Worm (Caenorhabditis elegans) whole organism, L4 larva: ENCODE results near the gene acs-18.

Experiments
- D1046.2 ChIP-seq: fragments of 200-800 bp; sonication (Bioruptor generic); IDR thresholded peaks from 2 replicates; pipeline ENCODE4 v1.3.6; 2022; ENCODE audit warnings: missing genetic modification characterization, missing compliant biosample characterization
- F26F4.8 ChIP-seq: fragments of 200-800 bp; sonication (Bioruptor generic); conservative IDR thresholded peaks from 2 replicates; pipeline ENCODE4 v1.3.6; 2022; ENCODE audit warnings: missing genetic modification characterization, missing compliant biosample characterization
- Y48G9A.11 ChIP-seq: fragments of 200-800 bp; sonication (Bioruptor generic); IDR thresholded peaks from 2 replicates; pipeline ENCODE4 v1.3.6; 2022; ENCODE audit warnings: missing genetic modification reagents, missing genetic modification characterization, missing compliant biosample characterization
- Y5F2A.4 ChIP-seq: fragments of 200-800 bp; sonication (Bioruptor generic); optimal IDR thresholded peaks from 2 replicates; lab custom pipeline; 2018; ENCODE audit warnings: mild to moderate bottlenecking, missing genetic modification characterization, missing compliant biosample characterization
- ZK337.2 ChIP-seq: fragments of 200-800 bp; sonication (Bioruptor generic); IDR thresholded peaks from 2 replicates; pipeline ENCODE4 v1.3.6; 2022; ENCODE audit warnings: missing genetic modification reagents, missing genetic modification characterization, missing compliant biosample characterization
- aha-1 ChIP-seq: fragments of 150-350 bp; peaks from one replicate; lab custom pipeline; 2014; ENCODE audit warnings: missing biosample characterization, missing genetic modification characterization
- ama-1 ChIP-seq: fragments of 150-350 bp; optimal IDR thresholded peaks from 2 replicates; lab custom pipeline; 2014; ENCODE audit warnings: inconsistent platforms, mixed read lengths
- ceh-20 ChIP-seq: fragments of 200-800 bp; sonication (Bioruptor generic); IDR thresholded peaks from 2 replicates; pipeline ENCODE4 v1.3.6; 2022; ENCODE audit warnings: missing genetic modification reagents, missing genetic modification characterization, missing compliant biosample characterization
- dmd-6 ChIP-seq: fragments of 200-800 bp; sonication (Bioruptor generic); IDR thresholded peaks from 2 replicates; pipeline ENCODE4 v1.3.6; 2022; ENCODE audit warnings: missing genetic modification reagents, missing genetic modification characterization, missing compliant biosample characterization
- dpl-1 ChIP-seq: fragments of 150-350 bp; optimal IDR thresholded peaks from 2 replicates; lab custom pipeline; 2014; ENCODE audit warnings: missing biosample characterization, missing genetic modification reagents, missing genetic modification characterization
- fkh-10 ChIP-seq: fragments of 150-350 bp; optimal IDR thresholded peaks from 2 replicates; lab custom pipeline; 2014; ENCODE audit warnings: missing biosample characterization, missing genetic modification reagents, missing genetic modification characterization
- hif-1 ChIP-seq, 2 experiments: sonication (generic microtip); optimal IDR thresholded peaks; 2 replicates each; lab custom pipeline; 2016 to 2017; ENCODE audit warnings: missing compliant biosample characterization in 2 of 2, missing genetic modification characterization in 2 of 2, missing genetic modification reagents in 2 of 2, missing genotype in 2 of 2, mild to moderate bottlenecking in 1 of 2
- hmg-1.1 ChIP-seq: fragments of 200-800 bp; sonication (Bioruptor generic); IDR thresholded peaks from 2 replicates; pipeline ENCODE4 v1.3.6; 2022; ENCODE audit warnings: missing genetic modification reagents, missing genetic modification characterization, missing compliant biosample characterization
- lim-7 ChIP-seq: fragments of 200-800 bp; sonication (Bioruptor generic); IDR thresholded peaks from 2 replicates; pipeline ENCODE4 v1.3.6; 2022; ENCODE audit warnings: missing genetic modification characterization, missing compliant biosample characterization
- lin-13 ChIP-seq: fragments of 150-350 bp; optimal IDR thresholded peaks from 2 replicates; lab custom pipeline; 2014; ENCODE audit warnings: missing biosample characterization, missing genetic modification reagents, missing genetic modification characterization
- lin-29 ChIP-seq: fragments of 200-800 bp; sonication (Bioruptor generic); IDR thresholded peaks from 2 replicates; pipeline ENCODE4 v1.3.6; 2022; ENCODE audit warnings: missing genetic modification reagents, missing genetic modification characterization, missing compliant biosample characterization
- lin-38 ChIP-seq: fragments of 200-800 bp; sonication (Bioruptor generic); IDR thresholded peaks from 2 replicates; pipeline ENCODE4 v1.3.6; 2022; ENCODE audit warnings: missing genetic modification reagents, missing genetic modification characterization, missing compliant biosample characterization
- madf-5 ChIP-seq, 2 experiments: fragments of 200-800 bp; sonication (Bioruptor generic); IDR thresholded peaks; 2 replicates each; pipeline ENCODE4 v1.3.6; 2022; ENCODE audit warnings: missing compliant biosample characterization in 2 of 2, missing genetic modification characterization in 2 of 2
- madf-9 ChIP-seq: fragments of 200-800 bp; sonication (Bioruptor generic); conservative IDR thresholded peaks from 2 replicates; pipeline ENCODE4 v1.3.6; 2022; ENCODE audit warnings: missing genetic modification reagents, missing genetic modification characterization, missing compliant biosample characterization
- mxl-3 ChIP-seq: fragments of 200-800 bp; sonication (Bioruptor generic); optimal IDR thresholded peaks from 2 replicates; lab custom pipeline; 2018; ENCODE audit warnings: mild to moderate bottlenecking, missing genetic modification characterization, missing compliant biosample characterization
- nhr-11 ChIP-seq: fragments of 150-350 bp; optimal IDR thresholded peaks from 2 replicates; lab custom pipeline; 2014; ENCODE audit warnings: missing biosample characterization, missing genetic modification characterization
- nhr-111 ChIP-seq: fragments of 200-800 bp; sonication (Bioruptor generic); optimal IDR thresholded peaks from 2 replicates; lab custom pipeline; 2018; ENCODE audit warnings: mild to moderate bottlenecking, missing genetic modification characterization, missing compliant biosample characterization
- nhr-237 ChIP-seq: sonication (generic microtip); optimal IDR thresholded peaks from 2 replicates; lab custom pipeline; 2017; ENCODE audit warnings: missing biosample characterization, missing genetic modification characterization
- nhr-25 ChIP-seq: sonication (generic microtip); optimal IDR thresholded peaks from 2 replicates; lab custom pipeline; 2017; ENCODE audit warnings: missing genetic modification characterization, mild to moderate bottlenecking, missing compliant biosample characterization, antibody characterized with exemption, moderate library complexity, borderline replicate concordance; ENCODE audit not compliant: insufficient read depth
- nhr-28 ChIP-seq: fragments of 150-350 bp; optimal IDR thresholded peaks from 2 replicates; lab custom pipeline; 2014; ENCODE audit warnings: missing biosample characterization, missing genetic modification characterization
- nhr-41 ChIP-seq: fragments of 200-800 bp; sonication (Bioruptor generic); IDR thresholded peaks from 2 replicates; pipeline ENCODE4 v1.3.6; 2022; ENCODE audit warnings: missing genetic modification reagents, missing genetic modification characterization, missing compliant biosample characterization
- nhr-42 ChIP-seq: fragments of 200-800 bp; sonication (Bioruptor generic); IDR thresholded peaks from 2 replicates; pipeline ENCODE4 v1.3.6; 2022; ENCODE audit warnings: missing genetic modification characterization, missing compliant biosample characterization
- nhr-48 ChIP-seq: sonication (generic microtip); optimal IDR thresholded peaks from 2 replicates; lab custom pipeline; 2016; ENCODE audit warnings: mild to moderate bottlenecking, missing genetic modification characterization, missing compliant biosample characterization
- php-3 ChIP-seq: fragments of 200-800 bp; sonication (Bioruptor generic); IDR thresholded peaks from 2 replicates; pipeline ENCODE4 v1.3.6; 2022; ENCODE audit warnings: missing genetic modification reagents, missing genetic modification characterization, missing compliant biosample characterization
- pqm-1 ChIP-seq: sonication (generic microtip); optimal IDR thresholded peaks from 2 replicates; lab custom pipeline; 2017; ENCODE audit warnings: missing biosample characterization, missing genetic modification characterization
- saeg-2 ChIP-seq: fragments of 200-800 bp; sonication (Bioruptor generic); IDR thresholded peaks from 2 replicates; pipeline ENCODE4 v1.3.6; 2022; ENCODE audit warnings: missing genetic modification reagents, missing genetic modification characterization, missing compliant biosample characterization
- set-16 ChIP-seq: fragments of 200-800 bp; sonication (Bioruptor generic); IDR thresholded peaks from 2 replicates; pipeline ENCODE4 v1.3.6; 2022; ENCODE audit warnings: missing genetic modification reagents, missing genetic modification characterization, missing compliant biosample characterization
- skn-1 ChIP-seq: fragments of 150-350 bp; optimal IDR thresholded peaks from 2 replicates; lab custom pipeline; 2014; ENCODE audit warnings: missing biosample characterization, missing genetic modification characterization
- snpc-1.2 ChIP-seq: fragments of 200-800 bp; sonication (Bioruptor generic); IDR thresholded peaks from 2 replicates; pipeline ENCODE4 v1.3.6; 2022; ENCODE audit warnings: missing genetic modification reagents, missing genetic modification characterization, missing compliant biosample characterization
- spr-3 ChIP-seq: fragments of 200-800 bp; sonication (Bioruptor generic); optimal IDR thresholded peaks from 2 replicates; lab custom pipeline; 2018; ENCODE audit warnings: mild to moderate bottlenecking, missing genetic modification characterization, missing compliant biosample characterization
- tag-97 ChIP-seq: fragments of 200-800 bp; sonication (Bioruptor generic); IDR thresholded peaks from 2 replicates; pipeline ENCODE4 v1.3.6; 2022; ENCODE audit warnings: missing genetic modification characterization, missing compliant biosample characterization
- tra-1 ChIP-seq: fragments of 200-800 bp; sonication (Bioruptor generic); IDR thresholded peaks from 2 replicates; pipeline ENCODE4 v1.3.6; 2022; ENCODE audit warnings: missing genetic modification reagents, missing genetic modification characterization, missing compliant biosample characterization
- unc-39 ChIP-seq: sonication (generic microtip); optimal IDR thresholded peaks from 2 replicates; lab custom pipeline; 2017; ENCODE audit warnings: missing biosample characterization, missing genetic modification characterization
- unc-62 ChIP-seq, 3 experiments: fragments of 150-350 bp in 1 of 3; sonication (generic microtip); optimal IDR thresholded peaks in 2 of 3; peaks in 1 of 3; 1 replicate in 1 of 3; 2 replicates in 2 of 3; lab custom pipeline; 2014 to 2017; ENCODE audit warnings: missing biosample characterization in 3 of 3, missing genetic modification characterization in 3 of 3, missing genetic modification reagents in 3 of 3, missing genotype in 1 of 3
- zfp-2 ChIP-seq: sonication (generic microtip); optimal IDR thresholded peaks from 2 replicates; lab custom pipeline; 2016; ENCODE audit warnings: mild to moderate bottlenecking, missing genetic modification characterization, missing compliant biosample characterization

acs-18 gene

DNA sequence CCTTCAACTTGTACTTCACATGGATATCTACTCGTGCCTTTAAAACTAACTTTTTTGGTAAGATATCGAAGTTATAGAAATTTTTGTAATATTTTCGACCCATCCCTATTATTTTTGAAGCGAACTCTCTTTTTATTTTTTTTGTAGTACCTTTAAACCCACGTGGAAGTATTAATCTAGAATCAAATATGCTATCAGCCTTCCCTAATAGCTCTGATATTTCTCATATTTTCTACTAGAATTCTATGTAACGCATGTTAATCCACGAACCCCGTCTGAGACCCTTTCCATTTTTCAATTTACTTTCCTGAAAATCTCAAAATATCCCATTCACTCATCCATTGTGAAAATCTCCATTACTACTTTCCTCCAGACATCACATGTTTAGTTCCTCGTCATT, 40.1 kb downstream of the acs-18 start:
- TF ChIP-seq unc-62 (GFP tag; optimal IDR thresholded peaks at IDR 0.05 in 1 of 2; lab: Kevin White, UChicago) (peak in 1 of 2 experiments; percentile 71), unc-62 (tag; optimal IDR thresholded peaks at IDR 0.05; lab: Kevin White, UChicago) (no peak), aha-1 (peak; percentile 95), lin-13 (GFP tag; lab: Kevin White, UChicago) (no peak)

DNA sequence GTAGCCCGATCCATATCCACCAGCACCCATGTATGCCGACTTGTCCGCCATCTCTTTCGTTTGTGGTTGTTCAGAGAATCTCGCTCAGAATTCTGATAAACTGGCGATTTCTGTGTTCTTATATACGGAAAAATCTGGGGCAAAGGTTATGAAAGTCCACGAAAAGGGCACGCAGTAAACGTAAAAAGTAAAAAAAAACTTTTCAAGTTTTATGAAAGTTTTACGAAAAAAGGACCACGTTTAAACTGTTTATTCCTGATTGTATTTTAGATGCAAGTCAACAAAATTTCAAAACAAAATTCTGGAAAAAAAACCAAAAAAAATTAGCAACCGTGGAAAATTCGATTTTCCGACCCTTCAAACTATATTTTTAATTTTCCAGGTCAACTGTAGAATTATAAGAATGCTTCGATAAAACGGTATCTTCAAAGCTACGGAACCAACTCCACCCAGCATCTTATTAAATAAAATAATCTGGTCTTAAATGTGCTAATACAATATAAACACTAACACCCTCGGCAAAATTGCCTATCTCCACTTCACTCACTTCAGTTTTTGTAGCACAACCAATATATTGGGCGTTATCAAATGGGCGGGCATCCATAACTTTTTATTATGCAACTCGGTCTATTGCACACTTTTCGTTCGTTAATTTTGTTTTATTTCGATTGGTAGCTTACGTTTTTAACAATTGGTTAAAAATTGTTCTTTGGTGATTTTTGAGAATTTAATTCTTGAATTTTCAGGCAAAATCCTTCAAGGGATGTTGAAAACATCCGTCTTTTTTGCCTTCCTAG, 44.1 kb downstream of the acs-18 start, which contains the start of the genes nspd-7 and Y43C5A.2:
Gene nspd-7 (minus strand): TSS at position 51 of the 797 bp plus-strand sequence.
Gene Y43C5A.2 (plus strand): TSS at position 747 of the 797 bp plus-strand sequence.
- no peak for TF ChIP-seq nhr-25 (tag; lab: Kevin White, UChicago)
- TF ChIP-seq unc-39 (tag; lab: Kevin White, UChicago), result no peak
- no peak for TF ChIP-seq nhr-237 (tag; lab: Kevin White, UChicago)
- TF ChIP-seq ZK337.2 (GFP tag; lab: Robert Waterston, UW), result no peak
- peak; percentile 8; the same call in 1 of the 2 replicates for TF ChIP-seq dmd-6
- no peak for TF ChIP-seq Y5F2A.4 (GFP tag; lab: Kevin White, UChicago)
- TF ChIP-seq skn-1 (tag; lab: Kevin White, UChicago), result no peak
- no peak for TF ChIP-seq mxl-3 (GFP tag; lab: Kevin White, UChicago)
- TF ChIP-seq pqm-1 (tag; lab: Kevin White, UChicago), result peak; percentile 6
- 0 out of 2 replicates have a peak, but pooled peaks have one; percentile 13 for TF ChIP-seq php-3 (GFP tag; lab: Robert Waterston, UW)
- no peak for TF ChIP-seq ceh-20 (GFP tag; lab: Robert Waterston, UW)
- TF ChIP-seq unc-62 (GFP tag; optimal IDR thresholded peaks at IDR 0.05 in 1 of 2; lab: Kevin White, UChicago), result peak in 1 of 2 experiments; percentile 51
- no peak for TF ChIP-seq unc-62 (tag; optimal IDR thresholded peaks at IDR 0.05; lab: Kevin White, UChicago)
- TF ChIP-seq lin-38 (GFP tag; lab: Robert Waterston, UW), result no peak
- TF ChIP-seq nhr-28, result peak; percentile 58
- no peak for TF ChIP-seq dpl-1 (GFP tag; lab: Kevin White, UChicago)
- no peak for TF ChIP-seq nhr-111 (GFP tag; lab: Kevin White, UChicago)
- no peak for TF ChIP-seq ama-1 (lab: Kevin White, UChicago)
- TF ChIP-seq nhr-48 (tag; lab: Kevin White, UChicago), result no peak

DNA sequence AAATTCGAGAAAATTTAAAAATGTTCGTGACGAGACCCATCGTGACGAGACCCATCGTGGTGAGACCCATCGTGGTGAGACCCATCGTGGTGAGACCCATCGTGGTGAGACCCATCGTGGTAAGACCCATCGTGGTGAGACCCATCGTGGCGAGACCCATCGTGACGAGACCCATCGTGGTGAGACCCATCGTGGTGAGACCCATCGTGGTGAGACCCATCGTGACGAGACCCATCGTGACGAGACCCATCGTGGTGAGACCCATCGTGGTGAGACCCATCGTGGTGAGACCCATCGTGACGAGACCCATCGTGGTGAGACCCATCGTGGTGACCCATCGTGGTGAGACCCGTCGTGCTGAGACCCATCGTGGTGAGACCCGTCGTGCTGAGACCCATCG, 50.6 kb downstream of the acs-18 start:
- TF ChIP-seq set-16 (GFP tag; lab: Robert Waterston, UW) (peak; percentile 75), lim-7 (peak; percentile 66; the same call in 1 of the 2 replicates), D1046.2 (0 out of 2 replicates have a peak, but pooled peaks have one; percentile 30), F26F4.8 (GFP tag; lab: Robert Waterston, UW) (0 out of 2 replicates have a peak, but pooled peaks have one; percentile 54), ZK337.2 (GFP tag; lab: Robert Waterston, UW) (0 out of 2 replicates have a peak, but pooled peaks have one; percentile 17), madf-5 (GFP tag; IDR thresholded peaks at IDR 0.05; lab: Robert Waterston, UW) (peak in 1 of 2 experiments; percentile 85; a peak in 2 of 4 replicates), snpc-1.2 (GFP tag; lab: Robert Waterston, UW) (peak; percentile 59; the same call in 1 of the 2 replicates), nhr-42 (GFP tag; lab: Robert Waterston, UW) (0 out of 2 replicates have a peak, but pooled peaks have one; percentile 9)

DNA sequence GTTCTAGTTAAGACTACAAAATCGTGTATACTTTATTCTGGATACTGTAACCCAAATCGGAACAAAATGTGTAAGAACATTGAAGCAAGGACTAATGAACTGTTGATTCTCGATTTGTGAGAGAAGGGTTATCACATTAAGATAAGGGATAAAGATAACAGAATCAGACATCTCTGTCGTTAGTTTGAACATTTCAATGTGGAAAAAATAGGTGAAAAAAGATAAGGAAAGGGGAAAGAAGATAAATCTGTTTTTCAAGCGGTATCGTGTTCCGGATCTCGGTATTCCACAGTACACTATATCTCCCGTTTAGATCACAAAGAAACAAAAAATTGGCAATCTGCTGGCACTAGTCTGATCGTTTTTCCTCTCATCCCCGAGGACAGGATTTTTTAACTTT, 52.4 kb downstream of the acs-18 start:
- TF ChIP-seq tra-1 (GFP tag; lab: Robert Waterston, UW) (no peak), zfp-2 (tag; lab: Kevin White, UChicago) (no peak), ceh-20 (GFP tag; lab: Robert Waterston, UW) (no peak), madf-9 (GFP tag; lab: Robert Waterston, UW) (no peak), mxl-3 (GFP tag; lab: Kevin White, UChicago) (peak; percentile 18), hmg-1.1 (GFP tag; lab: Robert Waterston, UW) (no peak), spr-3 (GFP tag; lab: Kevin White, UChicago) (no peak), lin-29 (no peak), dmd-6 (no peak), nhr-48 (tag; lab: Kevin White, UChicago) (peak; percentile 38), aha-1 (no peak), F26F4.8 (GFP tag; lab: Robert Waterston, UW) (no peak), nhr-42 (GFP tag; lab: Robert Waterston, UW) (no peak), set-16 (GFP tag; lab: Robert Waterston, UW) (no peak), nhr-11 (no peak), Y48G9A.11 (no peak), unc-62 (GFP tag; optimal IDR thresholded peaks at IDR 0.05 in 1 of 2; lab: Kevin White, UChicago) (no peak), unc-62 (tag; optimal IDR thresholded peaks at IDR 0.05; lab: Kevin White, UChicago) (no peak), nhr-41 (no peak), hif-1 (tag; optimal IDR thresholded peaks at IDR 0.05; lab: Kevin White, UChicago) (no peak), php-3 (GFP tag; lab: Robert Waterston, UW) (no peak), tag-97 (GFP tag; lab: Robert Waterston, UW) (no peak), madf-5 (GFP tag; IDR thresholded peaks at IDR 0.05; lab: Robert Waterston, UW) (no peak), fkh-10 (no peak), skn-1 (tag; lab: Kevin White, UChicago) (no peak), nhr-28 (peak; percentile 22), saeg-2 (GFP tag; lab: Robert Waterston, UW) (no peak)
